Fruit fly (Drosophila melanogaster) whole organism, larva: ENCODE data around the gene CG43391.

Experiments used
- noc ChIP-seq: fragments of 200-800 bp; sonication (Bioruptor generic); optimal IDR thresholded peaks from 3 replicates; lab custom pipeline; 2019; ENCODE audit warnings: missing biosample characterization, mild to moderate bottlenecking, missing genetic modification characterization, moderate library complexity

Gene CG43391

DNA sequence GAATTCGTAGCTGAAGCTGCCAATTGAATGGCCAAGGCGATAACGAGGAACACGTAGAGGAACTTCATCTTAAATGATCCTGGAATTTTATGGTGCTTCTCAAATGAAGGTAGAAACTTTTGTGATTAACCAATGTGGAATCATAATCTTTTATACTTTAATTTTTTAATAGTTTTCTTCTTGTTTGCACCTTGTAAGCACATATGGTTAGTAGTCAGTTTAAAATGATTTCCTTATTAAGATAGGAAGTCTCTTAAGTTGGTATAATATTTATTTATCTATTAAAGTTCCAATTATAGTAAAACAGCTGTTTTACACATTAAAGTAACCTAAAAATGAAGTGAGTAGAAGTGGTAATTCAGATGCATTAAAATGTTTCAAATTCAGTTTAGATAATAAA, at the start of gene CG43391:
Gene CG43391, minus strand, starts transcription at position 101 of the 400 bp plus-strand sequence.
- no peak for TF ChIP-seq noc (tag; lab: Kevin White, UChicago)

dm6 chr3L:11627819-11628483, 47.1 kb upstream of the CG43391 start, which contains the start of gene Apt1:
Gene Apt1, plus strand, starts transcription at chr3L:11628037.
- TF ChIP-seq noc (tag; lab: Kevin White, UChicago), result peak; percentile 0

DNA sequence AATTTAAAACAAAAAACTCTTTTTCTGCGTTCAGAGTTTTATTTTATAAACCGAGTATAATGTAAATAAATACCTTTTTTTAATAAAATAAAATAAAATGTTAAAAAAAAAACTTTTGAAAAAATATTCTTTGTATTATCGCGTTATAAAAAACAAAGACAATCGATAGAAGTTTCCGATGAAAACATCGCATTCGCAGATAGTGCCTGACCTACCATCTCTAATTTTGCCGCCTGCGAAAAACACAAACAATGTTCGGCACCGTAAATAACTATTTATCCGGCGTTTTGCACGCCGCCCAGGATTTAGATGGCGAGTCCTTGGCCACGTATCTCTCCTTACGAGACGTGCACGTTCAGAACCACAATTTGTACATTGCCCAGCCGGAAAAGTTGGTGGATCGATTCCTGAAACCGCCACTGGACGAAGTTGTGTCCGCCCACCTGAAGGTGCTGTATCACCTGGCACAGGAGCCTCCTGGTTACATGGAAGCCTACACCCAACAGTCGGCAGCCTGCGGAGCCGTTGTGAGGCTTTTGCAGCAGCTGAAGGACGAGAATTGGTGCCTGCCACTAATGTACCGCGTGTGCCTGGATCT, 45.5 kb upstream of the CG43391 start, which contains the start of gene PCID2:
Gene PCID2, plus strand, starts transcription at position 213 of the 598 bp plus-strand sequence.
- no peak for TF ChIP-seq noc (tag; lab: Kevin White, UChicago)

dm6 chr3L:11625634-11626175, 44.9 kb upstream of the CG43391 start, which contains the start of gene CG6083:
Gene CG6083, minus strand, starts transcription at chr3L:11626125.
- TF ChIP-seq noc (tag; lab: Kevin White, UChicago), result no peak

dm6 chr3L:11624281-11624680, 43.5 kb upstream of the CG43391 start, which contains the start of gene Akr1B:
Gene Akr1B, minus strand, starts transcription at chr3L:11624381.
- TF ChIP-seq noc (tag; lab: Kevin White, UChicago), result no peak

dm6 chr3L:11623245-11623883, 42.5 kb upstream of the CG43391 start:
- TF ChIP-seq noc (tag; lab: Kevin White, UChicago), result peak; percentile 19

DNA sequence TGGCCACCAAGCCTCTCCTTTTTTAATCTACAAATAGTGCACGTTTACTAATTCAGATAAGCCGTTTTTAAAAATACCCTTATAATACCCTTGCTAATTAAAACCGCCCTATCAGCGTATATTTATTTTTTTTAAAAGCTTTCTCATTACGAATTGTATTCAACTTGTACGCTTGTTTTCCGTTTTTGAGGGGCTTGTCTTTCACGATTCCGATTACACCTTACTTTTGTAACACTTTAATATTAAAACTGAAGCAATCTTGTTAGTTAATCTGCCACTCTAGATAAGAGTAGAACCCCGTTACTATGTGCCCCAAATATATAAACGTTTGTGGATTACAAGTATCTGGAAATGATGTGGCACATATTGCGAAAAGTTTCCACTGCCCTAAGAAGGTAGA, 41.9 kb upstream of the CG43391 start:
- TF ChIP-seq noc (tag; lab: Kevin White, UChicago), result no peak

DNA sequence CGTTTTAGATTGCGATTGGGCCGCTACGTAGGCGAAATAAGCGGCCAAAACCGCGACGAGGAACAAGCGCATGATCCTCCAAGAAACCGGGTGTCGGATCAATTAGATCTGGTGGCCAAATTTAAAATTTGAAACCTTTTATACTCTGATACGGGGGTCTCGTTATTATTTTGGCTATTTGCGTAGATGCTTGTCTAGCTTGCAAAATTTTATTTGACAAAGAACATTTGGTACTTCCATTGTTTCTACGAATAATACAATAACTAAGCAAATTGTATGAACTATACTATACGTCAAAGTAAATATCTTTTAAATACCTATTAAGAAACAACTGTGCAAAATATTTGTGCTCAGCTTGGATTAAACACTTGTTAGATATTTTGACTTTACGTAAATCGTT, 39.2 kb upstream of the CG43391 start, which contains the start of gene Muc68Ca:
Gene Muc68Ca, minus strand, starts transcription at position 101 of the 400 bp plus-strand sequence.
- no peak for TF ChIP-seq noc (tag; lab: Kevin White, UChicago)

DNA sequence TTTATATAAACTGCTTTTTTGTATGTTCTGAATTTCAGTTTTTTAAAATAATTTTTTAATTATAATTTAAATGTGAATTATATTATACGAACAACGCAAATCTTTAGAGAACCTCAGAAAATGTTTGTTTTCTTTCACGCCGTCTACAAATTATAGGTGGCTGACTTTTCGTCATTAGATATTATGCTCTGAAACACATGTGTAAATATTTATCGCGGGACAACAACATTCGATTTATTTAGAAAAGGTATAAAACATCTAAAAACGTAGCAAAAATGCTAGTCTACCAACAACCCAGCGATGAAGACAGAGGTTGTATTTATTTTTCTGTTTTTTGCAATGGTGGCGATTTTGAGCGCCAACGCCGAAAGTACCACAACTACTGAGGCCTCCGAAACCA, 29.0 kb upstream of the CG43391 start, which contains the start of gene CG42832:
Gene CG42832, plus strand, starts transcription at position 301 of the 400 bp plus-strand sequence.
- no peak for TF ChIP-seq noc (tag; lab: Kevin White, UChicago)

DNA sequence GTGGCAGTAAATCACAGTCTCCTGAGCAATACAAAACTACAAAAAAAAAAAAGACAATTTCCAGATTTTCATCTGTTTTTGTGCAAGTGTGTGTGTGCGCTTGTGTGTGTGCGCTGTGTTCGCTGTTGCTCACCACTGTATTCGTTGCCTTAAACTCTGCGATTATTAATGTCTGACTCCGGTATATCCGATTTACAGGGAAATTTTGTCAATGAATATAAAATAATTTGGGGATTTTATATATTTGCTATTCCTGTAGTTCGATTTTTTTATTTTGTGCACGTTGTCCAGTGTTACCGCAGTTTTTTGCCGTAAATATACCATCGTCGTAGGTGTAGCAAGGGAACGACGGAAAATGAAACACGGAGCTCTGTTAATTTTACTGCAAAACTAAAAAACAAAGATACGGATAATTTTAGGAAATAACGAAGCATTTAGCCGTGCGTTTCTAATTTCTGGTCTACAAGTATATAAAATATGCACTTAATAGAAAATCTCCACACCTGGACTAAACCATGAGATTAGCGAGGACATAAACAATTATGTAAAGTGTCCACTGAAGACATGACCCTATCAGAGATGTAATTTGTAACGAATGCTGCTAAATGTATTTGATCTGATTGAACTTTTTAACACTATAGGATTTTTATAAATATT, 28.5 kb upstream of the CG43391 start, which contains the start of gene Duba:
Gene Duba, minus strand, starts transcription at position 313 of the 657 bp plus-strand sequence.
- TF ChIP-seq noc (tag; lab: Kevin White, UChicago), result no peak

DNA sequence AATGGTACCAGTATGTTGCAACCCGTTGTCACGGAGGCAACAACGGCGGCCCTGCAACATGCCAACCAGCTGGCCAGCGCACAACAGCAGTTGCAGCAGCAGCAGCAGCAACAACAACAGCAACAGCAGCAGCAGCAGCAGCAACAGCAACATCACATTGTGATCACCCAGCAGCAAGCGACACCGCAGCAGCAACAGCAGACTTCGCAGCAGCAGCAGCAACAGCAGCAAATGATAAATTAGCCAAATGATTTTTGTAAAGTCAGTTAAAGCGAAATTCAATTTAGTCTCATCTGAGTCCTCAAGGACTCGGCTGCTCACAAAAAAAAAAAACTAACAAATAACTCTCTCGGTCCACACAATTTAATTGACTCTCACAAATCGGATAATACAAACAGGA, 23.4 kb upstream of the CG43391 start:
- no peak for TF ChIP-seq noc (tag; lab: Kevin White, UChicago)

- no peak for TF ChIP-seq noc (tag; lab: Kevin White, UChicago)
Observed at dm6 chr3L:11602040-11602439, 21.2 kb upstream of the CG43391 start.

DNA sequence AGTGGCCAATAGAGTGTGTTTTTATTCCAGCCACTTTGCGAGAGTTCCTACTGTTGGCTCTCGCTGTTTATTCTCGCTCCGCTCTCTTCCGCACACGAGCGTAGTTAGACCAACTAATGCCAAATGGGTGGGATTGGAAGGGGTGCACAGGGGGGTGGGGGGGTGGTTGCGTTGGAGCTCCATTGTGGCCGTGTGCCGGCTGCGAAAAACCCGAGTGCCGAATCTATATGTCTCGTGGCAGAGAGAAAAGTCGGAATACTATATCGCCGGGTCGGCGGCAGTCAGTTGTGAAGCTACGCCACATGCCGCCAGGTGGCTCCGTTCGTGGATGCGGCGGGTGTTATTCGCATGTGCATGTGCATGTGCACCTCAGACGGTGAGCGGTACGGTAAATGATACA, 20.3 kb upstream of the CG43391 start:
- no peak for TF ChIP-seq noc (tag; lab: Kevin White, UChicago)

DNA sequence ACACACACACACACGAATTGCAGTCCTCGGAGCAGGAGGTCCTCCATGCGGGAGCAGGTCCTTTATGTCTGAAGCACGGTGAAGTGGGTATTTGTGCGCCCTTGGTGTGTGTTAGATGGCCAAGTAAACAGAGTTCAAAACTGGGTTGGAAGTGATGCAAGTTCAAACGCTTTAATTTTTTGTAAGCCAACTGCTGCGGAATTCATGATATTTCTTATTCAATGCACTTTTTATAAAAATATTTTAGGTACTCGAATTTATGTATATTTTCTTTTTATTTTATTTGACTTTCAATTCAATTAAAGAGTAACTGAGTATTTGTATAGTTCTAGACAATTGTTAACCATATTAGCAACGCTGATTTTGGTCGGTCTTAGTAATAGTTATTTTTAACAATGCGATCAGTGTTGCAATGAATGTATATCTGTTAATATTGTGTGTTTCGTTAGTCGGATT, 19.2 kb upstream of the CG43391 start, which contains the start of the genes CG14137 and CG46394:
Gene CG14137, minus strand, starts transcription at position 101 of the 456 bp plus-strand sequence.
Gene CG46394, plus strand, starts transcription at position 406 of the 456 bp plus-strand sequence.
- no peak for TF ChIP-seq noc (tag; lab: Kevin White, UChicago)

- no peak for TF ChIP-seq noc (tag; lab: Kevin White, UChicago)
Observed at dm6 chr3L:11599255-11599654, 18.4 kb upstream of the CG43391 start.
